Fruit fly (Drosophila melanogaster): ENCODE data around the gene Tsp86D.

Gene Tsp86D

DNA sequence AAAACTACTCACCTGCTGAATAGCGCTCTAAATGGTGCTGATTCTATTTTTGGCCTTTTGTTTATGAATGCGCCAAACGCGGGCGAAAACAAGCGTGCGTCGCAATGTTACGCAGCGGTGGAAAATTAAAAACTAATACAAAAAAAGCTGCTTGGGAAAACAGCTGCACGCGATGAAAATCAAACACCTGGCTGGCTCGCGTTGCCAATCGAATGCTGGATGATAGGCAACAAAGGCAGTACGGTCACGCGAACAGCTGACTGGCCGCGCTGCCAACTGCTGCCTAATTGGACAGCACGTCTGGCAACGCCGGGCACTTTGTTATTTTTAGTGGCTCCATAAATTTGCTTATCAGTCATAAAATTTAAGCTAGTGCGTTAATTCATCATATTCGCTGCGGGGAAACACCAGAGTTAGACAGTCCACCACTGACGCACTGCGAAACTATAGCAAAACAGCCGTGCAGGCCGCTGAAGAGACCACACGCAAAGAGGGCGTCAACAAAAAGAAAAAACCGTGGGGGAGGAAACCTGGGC lies at the start of gene Tsp86D, which contains the start of gene SelR (continued):
- TF ChIP-seq NC2β (GFP tag; optimal IDR thresholded peaks at IDR 0.05) (peak; percentile 31), klu (GFP tag; IDR thresholded peaks at IDR 0.05) (no peak), bigmax (GFP tag; optimal IDR thresholded peaks at IDR 0.05) (no peak), wor (GFP tag; IDR thresholded peaks at IDR 0.05) (no peak), Opbp (GFP tag; IDR thresholded peaks at IDR 0.05; ENCODE audit: partially characterized antibody) (peak; percentile 76), CG14014 (GFP tag; IDR thresholded peaks at IDR 0.05) (no peak), Myb (GFP tag; optimal IDR thresholded peaks at IDR 0.05) (no peak), Abd-B (GFP tag; optimal IDR thresholded peaks at IDR 0.05) (peak; percentile 80), CG15479 (GFP tag; optimal IDR thresholded peaks at IDR 0.05) (no peak), Atf3 (GFP tag; optimal IDR thresholded peaks at IDR 0.05) (no peak), CG6689 (GFP tag; IDR thresholded peaks at IDR 0.05) (no peak), Awh (GFP tag; IDR thresholded peaks at IDR 0.05) (no peak; the same call in 1 of the 2 replicates), jing (GFP tag; optimal IDR thresholded peaks at IDR 0.05) (no peak), cg (GFP tag; optimal IDR thresholded peaks at IDR 0.05) (no peak), her (GFP tag; optimal IDR thresholded peaks at IDR 0.05) (peak; percentile 15), grau (tag; optimal IDR thresholded peaks at IDR 0.05) (peak; percentile 32), slp2 (GFP tag; optimal IDR thresholded peaks at IDR 0.05) (no peak), exex (tag; optimal IDR thresholded peaks at IDR 0.05) (peak; percentile 72), Trl (optimal IDR thresholded peaks at IDR 0.05) (no peak), Trl (GFP tag; optimal IDR thresholded peaks at IDR 0.05) (no peak), CG2129 (GFP tag; IDR thresholded peaks at IDR 0.05; ENCODE audit: partially characterized antibody) (0 out of 2 replicates have a peak, but pooled peaks have one; percentile 21), CG18011 (GFP tag; optimal IDR thresholded peaks at IDR 0.05) (no peak), sug (tag; optimal IDR thresholded peaks at IDR 0.05) (peak; percentile 95), CG33213 (GFP tag; optimal IDR thresholded peaks at IDR 0.05) (peak; percentile 27), eyg (GFP tag; optimal IDR thresholded peaks at IDR 0.05) (no peak), sens (GFP tag) (peak; percentile 20), CG11560 (tag; IDR thresholded peaks at IDR 0.05) (no peak), Ptx1 (GFP tag; IDR thresholded peaks at IDR 0.05) (peak; percentile 21; the same call in 1 of the 2 replicates), sima (GFP tag; optimal IDR thresholded peaks at IDR 0.05) (no peak), HHEX (GFP tag; optimal IDR thresholded peaks at IDR 0.05) (peak; percentile 17), CG8765 (GFP tag; IDR thresholded peaks at IDR 0.05) (no peak), CG3838 (GFP tag; optimal IDR thresholded peaks at IDR 0.05) (no peak), CG1603 (tag; optimal IDR thresholded peaks at IDR 0.05) (peak; percentile 69), inv (GFP tag; IDR thresholded peaks at IDR 0.05; ENCODE audit: partially characterized antibody) (peak; percentile 45; the same call in 1 of the 2 replicates), CG8089 (GFP tag; optimal IDR thresholded peaks at IDR 0.05) (no peak), CG32532 (GFP tag; IDR thresholded peaks at IDR 0.05) (peak; percentile 57; the same call in 1 of the 2 replicates), ken (GFP tag; IDR thresholded peaks at IDR 0.05) (no peak), gsb-n (tag; optimal IDR thresholded peaks at IDR 0.05) (peak; percentile 16), CG13624 (GFP tag; optimal IDR thresholded peaks at IDR 0.05) (peak; percentile 52), chif (GFP tag; optimal IDR thresholded peaks at IDR 0.05) (no peak), CG14965 (GFP tag; optimal IDR thresholded peaks at IDR 0.05; ENCODE audit: borderline replicate concordance) (no peak), PHDP (tag; optimal IDR thresholded peaks at IDR 0.05) (peak; percentile 65), tap (tag; optimal IDR thresholded peaks at IDR 0.05) (peak; percentile 52), MESR4 (GFP tag; optimal IDR thresholded peaks at IDR 0.05) (peak; percentile 87), ind (GFP tag; optimal IDR thresholded peaks at IDR 0.05) (no peak), odd (GFP tag; optimal IDR thresholded peaks at IDR 0.05) (peak; percentile 35), luna (GFP tag; optimal IDR thresholded peaks at IDR 0.05) (no peak), HLHmδ (GFP tag; optimal IDR thresholded peaks at IDR 0.05) (peak; percentile 78), CG14667 (GFP tag; IDR thresholded peaks at IDR 0.05) (no peak), CG3995 (GFP tag; optimal IDR thresholded peaks at IDR 0.05) (no peak), cas (GFP tag; IDR thresholded peaks at IDR 0.05) (no peak)

Measured in whole organism, embryonic.